Fruit fly (Drosophila melanogaster) whole organism, embryonic: ENCODE data around the gene CG43093.

Experiments used
- Ada2b ChIP-seq: fragments of 200-800 bp; sonication (Bioruptor generic); IDR thresholded peaks from 2 replicates; pipeline ENCODE4 v1.3.6; 2022; ENCODE audit warnings: missing biosample characterization, missing genetic modification characterization
- CG10654 ChIP-seq: fragments of 200-800 bp; sonication (Bioruptor generic); optimal IDR thresholded peaks from 2 replicates; lab custom pipeline; 2016; ENCODE audit warnings: missing biosample characterization, missing genetic modification characterization
- CG12071 ChIP-seq: fragments of 200-800 bp; sonication (Bioruptor generic); optimal IDR thresholded peaks from 3 replicates; lab custom pipeline; 2018; ENCODE audit warnings: missing biosample characterization, mild to moderate bottlenecking, missing genetic modification characterization
- CG12769 ChIP-seq: fragments of 200-800 bp; sonication (Bioruptor generic); optimal IDR thresholded peaks from 2 replicates; lab custom pipeline; 2019; ENCODE audit warnings: missing biosample characterization, mild to moderate bottlenecking, missing genetic modification characterization, moderate library complexity
- CG13287 ChIP-seq: fragments of 200-800 bp; sonication (Bioruptor generic); IDR thresholded peaks from 2 replicates; pipeline ENCODE4 v1.3.6; 2022; ENCODE audit warnings: missing biosample characterization, missing genetic modification characterization; ENCODE audit not compliant: partially characterized antibody
- CG15269 ChIP-seq: fragments of 200-800 bp; sonication (Bioruptor generic); optimal IDR thresholded peaks from 2 replicates; lab custom pipeline; 2018; ENCODE audit warnings: missing biosample characterization, mild to moderate bottlenecking, missing genetic modification characterization, moderate library complexity
- CG15514 ChIP-seq: fragments of 200-800 bp; sonication (Bioruptor generic); optimal IDR thresholded peaks from 3 replicates; lab custom pipeline; 2017; ENCODE audit warnings: missing biosample characterization, missing genetic modification characterization, mild to moderate bottlenecking, moderate library complexity, missing genetic modification reagents
- CG17328 ChIP-seq: fragments of 200-800 bp; sonication (Bioruptor generic); IDR thresholded peaks from 2 replicates; pipeline ENCODE4 v1.3.6; 2022; ENCODE audit warnings: missing biosample characterization, missing genetic modification characterization
- CG17802 ChIP-seq: fragments of 200-800 bp; sonication (Bioruptor generic); optimal IDR thresholded peaks from 2 replicates; lab custom pipeline; 2018; ENCODE audit warnings: missing biosample characterization, mild to moderate bottlenecking, missing genetic modification characterization, moderate library complexity
- CG1792 ChIP-seq: fragments of 200-800 bp; sonication (Bioruptor generic); optimal IDR thresholded peaks from 2 replicates; lab custom pipeline; 2016; ENCODE audit warnings: missing biosample characterization, missing genetic modification characterization
- CG18599 ChIP-seq: fragments of 200-800 bp; sonication (Bioruptor generic); optimal IDR thresholded peaks from 3 replicates; lab custom pipeline; 2017; ENCODE audit warnings: missing biosample characterization, missing genetic modification characterization, mild to moderate bottlenecking, moderate library complexity, missing genetic modification reagents
- CG2199 ChIP-seq: fragments of 200-800 bp; sonication (Bioruptor generic); IDR thresholded peaks from 3 replicates; pipeline ENCODE4 v1.3.6; 2022; ENCODE audit warnings: missing biosample characterization, missing genetic modification characterization
- CG5953 ChIP-seq: fragments of 200-800 bp; sonication (Bioruptor generic); IDR thresholded peaks from 2 replicates; pipeline ENCODE4 v1.3.6; 2022; ENCODE audit warnings: missing biosample characterization, missing genetic modification characterization
- CG7928 ChIP-seq: fragments of 200-800 bp; sonication (Bioruptor generic); optimal IDR thresholded peaks from 2 replicates; lab custom pipeline; 2017; ENCODE audit warnings: missing biosample characterization, mild to moderate bottlenecking, missing genetic modification characterization
- CHES-1-like ChIP-seq: fragments of 200-800 bp; sonication (Bioruptor generic); optimal IDR thresholded peaks from 2 replicates; lab custom pipeline; 2016; ENCODE audit warnings: missing biosample characterization, missing genetic modification characterization
- Deaf1 ChIP-seq: fragments of 200-800 bp; optimal IDR thresholded peaks from 3 replicates; lab custom pipeline; 2019; ENCODE audit warnings: missing biosample characterization, mild to moderate bottlenecking, missing genetic modification characterization, moderate library complexity
- HLH54F ChIP-seq: fragments of 200-800 bp; sonication (Bioruptor generic); optimal IDR thresholded peaks from 3 replicates; lab custom pipeline; 2016; ENCODE audit warnings: missing biosample characterization, missing genetic modification characterization
- HLHmδ ChIP-seq: fragments of 200-800 bp; sonication (Bioruptor generic); optimal IDR thresholded peaks from 2 replicates; lab custom pipeline; 2018; ENCODE audit warnings: missing biosample characterization, mild to moderate bottlenecking, missing genetic modification characterization, moderate library complexity
- Hr78 ChIP-seq, 2 experiments: fragments of 200-800 bp in 1 of 2; fragments of >200 bp in 1 of 2; sonication (Bioruptor generic) in 1 of 2; optimal IDR thresholded peaks; 2 replicates each; lab custom pipeline; 2017 to 2019; ENCODE audit warnings: missing biosample characterization in 2 of 2, missing genetic modification characterization in 2 of 2, mild to moderate bottlenecking in 1 of 2, moderate library complexity in 1 of 2
- Hsf ChIP-seq: fragments of 200-800 bp; sonication (Bioruptor generic); optimal IDR thresholded peaks from 3 replicates; lab custom pipeline; 2016; ENCODE audit warnings: missing biosample characterization, missing genetic modification characterization
- Pdp1 ChIP-seq, 2 experiments: fragments of 200-800 bp; sonication (Bioruptor generic); optimal IDR thresholded peaks; 3 replicates each; lab custom pipeline; 2016; ENCODE audit warnings: missing biosample characterization in 2 of 2, missing genetic modification characterization in 2 of 2, mild to moderate bottlenecking in 1 of 2, moderate library complexity in 1 of 2
- Rfx ChIP-seq: fragments of 200-800 bp; sonication (Bioruptor generic); IDR thresholded peaks from 2 replicates; pipeline ENCODE4 v1.3.6; 2022; ENCODE audit warnings: missing biosample characterization, missing genetic modification characterization
- Six4 ChIP-seq: fragments of 200-800 bp; sonication (Bioruptor generic); optimal IDR thresholded peaks from 2 replicates; lab custom pipeline; 2016; ENCODE audit warnings: missing biosample characterization, missing genetic modification characterization
- Trl ChIP-seq, 3 experiments: fragments of >200 bp in 2 of 3; fragments of 200-800 bp in 1 of 3; sonication (Bioruptor generic) in 1 of 3; optimal IDR thresholded peaks; 2 replicates in 1 of 3; 3 replicates in 2 of 3; lab custom pipeline; 2016 to 2017; ENCODE audit warnings: missing biosample characterization in 1 of 3, missing genetic modification characterization in 1 of 3
- abd-A ChIP-seq: fragments of 200-800 bp; sonication (Bioruptor generic); optimal IDR thresholded peaks from 3 replicates; lab custom pipeline; 2019; ENCODE audit warnings: missing biosample characterization, mild to moderate bottlenecking, missing genetic modification characterization, moderate library complexity
- btn ChIP-seq: fragments of 200-800 bp; sonication (Bioruptor generic); optimal IDR thresholded peaks from 2 replicates; lab custom pipeline; 2016; ENCODE audit warnings: missing biosample characterization, missing genetic modification characterization
- chn ChIP-seq: fragments of 200-800 bp; sonication (Bioruptor generic); optimal IDR thresholded peaks from 2 replicates; lab custom pipeline; 2016; ENCODE audit warnings: missing biosample characterization, missing genetic modification characterization
- ci ChIP-seq: fragments of 200-800 bp; sonication (Bioruptor generic); IDR thresholded peaks from 3 replicates; pipeline ENCODE4 v1.3.6; 2022; ENCODE audit warnings: missing biosample characterization, missing genetic modification characterization
- crc ChIP-seq: fragments of 200-800 bp; sonication (Bioruptor generic); optimal IDR thresholded peaks from 2 replicates; lab custom pipeline; 2016; ENCODE audit warnings: missing biosample characterization, missing genetic modification characterization
- cwo ChIP-seq: fragments of 200-800 bp; sonication (Bioruptor generic); optimal IDR thresholded peaks from 3 replicates; lab custom pipeline; 2017; ENCODE audit warnings: missing biosample characterization, missing genetic modification characterization, mild to moderate bottlenecking, moderate library complexity, missing genetic modification reagents
- en ChIP-seq: fragments of 200-800 bp; sonication (Bioruptor generic); optimal IDR thresholded peaks from 2 replicates; lab custom pipeline; 2016; ENCODE audit warnings: missing biosample characterization, missing genetic modification characterization
- ewg ChIP-seq: fragments of 200-800 bp; sonication (Bioruptor generic); optimal IDR thresholded peaks from 3 replicates; lab custom pipeline; 2017; ENCODE audit warnings: mild to moderate bottlenecking, missing biosample characterization, missing genetic modification reagents, missing genetic modification characterization
- exex ChIP-seq: fragments of 200-800 bp; sonication (Bioruptor generic); optimal IDR thresholded peaks from 4 replicates; lab custom pipeline; 2018; ENCODE audit warnings: missing biosample characterization, mild to moderate bottlenecking, missing genetic modification characterization, moderate library complexity
- ftz-f1 ChIP-seq: fragments of 200-800 bp; sonication (Bioruptor generic); optimal IDR thresholded peaks from 2 replicates; lab custom pipeline; 2016; ENCODE audit warnings: missing biosample characterization, missing genetic modification characterization
- jing ChIP-seq: fragments of 200-800 bp; sonication (Bioruptor generic); optimal IDR thresholded peaks from 2 replicates; lab custom pipeline; 2018; ENCODE audit warnings: missing biosample characterization, mild to moderate bottlenecking, missing genetic modification characterization
- mirr ChIP-seq: fragments of 200-800 bp; sonication (Bioruptor generic); optimal IDR thresholded peaks from 3 replicates; lab custom pipeline; 2018; ENCODE audit warnings: missing biosample characterization, mild to moderate bottlenecking, missing genetic modification characterization
- onecut ChIP-seq: fragments of 200-800 bp; sonication (Bioruptor generic); IDR thresholded peaks from 2 replicates; pipeline ENCODE4 v1.3.6; 2022; ENCODE audit warnings: missing biosample characterization, missing genetic modification characterization
- pros ChIP-seq: fragments of 200-800 bp; sonication (Bioruptor generic); optimal IDR thresholded peaks from 3 replicates; lab custom pipeline; 2019; ENCODE audit warnings: missing biosample characterization, mild to moderate bottlenecking, missing genetic modification characterization, moderate library complexity
- psq ChIP-seq: fragments of 200-800 bp; sonication (Bioruptor generic); optimal IDR thresholded peaks from 2 replicates; lab custom pipeline; 2017; ENCODE audit warnings: missing biosample characterization, missing genetic modification characterization
- row ChIP-seq: fragments of 200-800 bp; sonication (Bioruptor generic); IDR thresholded peaks from 3 replicates; pipeline ENCODE4 v1.3.6; 2022; ENCODE audit warnings: missing biosample characterization, missing genetic modification characterization
- sc ChIP-seq, 3 experiments: fragments of >200 bp in 2 of 3; fragments of 200-800 bp in 1 of 3; sonication (Bioruptor generic) in 1 of 3; optimal IDR thresholded peaks; 2 replicates in 2 of 3; 3 replicates in 1 of 3; lab custom pipeline; 2017; ENCODE audit warnings: mild to moderate bottlenecking in 1 of 3, missing biosample characterization in 1 of 3, missing genetic modification characterization in 1 of 3, missing genetic modification reagents in 1 of 3
- sd ChIP-seq: fragments of 200-800 bp; sonication (Bioruptor generic); optimal IDR thresholded peaks from 3 replicates; lab custom pipeline; 2018; ENCODE audit warnings: missing biosample characterization, mild to moderate bottlenecking, missing genetic modification characterization, moderate library complexity
- sens ChIP-seq: fragments of 200-800 bp; sonication (Bioruptor generic); peaks from one replicate; lab custom pipeline; 2016; ENCODE audit warnings: missing biosample characterization, missing genetic modification characterization
- sima ChIP-seq: fragments of 200-800 bp; sonication (Bioruptor generic); optimal IDR thresholded peaks from 2 replicates; lab custom pipeline; 2016; ENCODE audit warnings: missing biosample characterization, missing genetic modification characterization
- slp2 ChIP-seq: fragments of 200-800 bp; sonication (Bioruptor generic); optimal IDR thresholded peaks from 2 replicates; lab custom pipeline; 2016; ENCODE audit warnings: missing biosample characterization, missing genetic modification characterization
- so ChIP-seq: fragments of 200-800 bp; sonication (Bioruptor generic); IDR thresholded peaks from 3 replicates; pipeline ENCODE4 v1.3.6; 2022; ENCODE audit warnings: missing biosample characterization, missing genetic modification characterization
- sug ChIP-seq: fragments of 200-800 bp; optimal IDR thresholded peaks from 2 replicates; lab custom pipeline; 2019; ENCODE audit warnings: missing biosample characterization, mild to moderate bottlenecking, missing genetic modification characterization, moderate library complexity
- trem ChIP-seq: fragments of 200-800 bp; optimal IDR thresholded peaks from 3 replicates; lab custom pipeline; 2019; ENCODE audit warnings: missing biosample characterization, mild to moderate bottlenecking, missing genetic modification characterization, moderate library complexity
- tx ChIP-seq: fragments of 200-800 bp; sonication (Bioruptor generic); optimal IDR thresholded peaks from 2 replicates; lab custom pipeline; 2016; ENCODE audit warnings: missing biosample characterization, missing genetic modification characterization
- z ChIP-seq: fragments of 200-800 bp; sonication (Bioruptor generic); IDR thresholded peaks from 3 replicates; pipeline ENCODE4 v1.3.6; 2022; ENCODE audit warnings: missing biosample characterization, missing genetic modification characterization

The CG43093 gene

dm6 chr3R:22753600-22753894, 16.6 kb downstream of the CG43093 start (continued):
- TF ChIP-seq onecut (GFP tag; lab: Robert Waterston, UW) (peak; percentile 72), trem (no peak), cwo (GFP tag; lab: Kevin White, UChicago) (peak; percentile 53), CG10654 (no peak), ftz-f1 (GFP tag; lab: Kevin White, UChicago) (peak; percentile 1), sd (tag; lab: Kevin White, UChicago) (peak; percentile 85), HLHmδ (peak; percentile 50), Deaf1 (tag; lab: Kevin White, UChicago) (peak; percentile 90), en (GFP tag; lab: Kevin White, UChicago) (no peak), Six4 (no peak), Hr78 (GFP tag; optimal IDR thresholded peaks at IDR 0.05; lab: Kevin White, UChicago) (peak in 1 of 2 experiments; percentile 25), psq (no peak), Pdp1 (GFP tag; optimal IDR thresholded peaks at IDR 0.05; lab: Kevin White, UChicago) (no peak), CHES-1-like (GFP tag; lab: Kevin White, UChicago) (no peak), crc (no peak), so (GFP tag; lab: Robert Waterston, UW) (peak; percentile 65; the same call in 1 of the 3 replicates), Rfx (no peak), CG13287 (peak; percentile 43; the same call in 1 of the 2 replicates), chn (GFP tag; lab: Kevin White, UChicago) (no peak), sens (GFP tag; lab: Kevin White, UChicago) (no peak), Hsf (GFP tag; lab: Kevin White, UChicago) (no peak), ci (GFP tag; lab: Robert Waterston, UW) (no peak), CG17328 (no peak), btn (no peak), HLH54F (no peak), mirr (GFP tag; lab: Kevin White, UChicago) (peak; percentile 70), CG12769 (peak; percentile 27), abd-A (peak; percentile 44), pros (GFP tag; lab: Kevin White, UChicago) (peak; percentile 1), exex (tag; lab: Kevin White, UChicago) (no peak), CG17802 (no peak), sug (tag; lab: Kevin White, UChicago) (peak; percentile 71), slp2 (no peak), jing (GFP tag; lab: Kevin White, UChicago) (no peak), Ada2b (GFP tag; lab: Robert Waterston, UW) (no peak), CG12071 (GFP tag; lab: Kevin White, UChicago) (peak; percentile 27), CG5953 (0 out of 2 replicates have a peak, but pooled peaks have one; percentile 14), CG2199 (GFP tag; lab: Robert Waterston, UW) (0 out of 3 replicates have a peak, but pooled peaks have one; percentile 65)
- TF ChIP-seq, all 482 proteins: peak for 24

DNA sequence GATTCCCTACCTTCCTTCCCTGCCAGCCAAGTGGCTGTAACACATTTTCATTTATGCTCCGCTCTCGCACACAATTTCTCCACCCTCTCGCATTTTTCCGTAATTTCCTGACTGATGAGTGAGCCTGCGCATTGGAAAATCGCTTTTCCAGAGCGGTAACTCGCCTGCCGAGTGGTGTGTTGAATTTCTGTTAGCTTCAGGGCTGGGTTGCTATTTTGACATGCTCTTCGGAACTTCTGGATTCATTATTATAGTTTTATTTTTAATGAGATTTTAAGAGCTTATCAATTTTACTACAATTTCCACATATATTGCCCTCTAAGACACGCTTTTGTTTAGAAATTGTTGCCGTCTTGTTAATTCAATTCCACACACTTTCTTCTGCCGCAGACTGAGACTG, 17.2 kb downstream of the CG43093 start:
- no peak for TF ChIP-seq sc (optimal IDR thresholded peaks at IDR 0.05; lab: Kevin White, UChicago)
- no peak for TF ChIP-seq sc (GFP tag; optimal IDR thresholded peaks at IDR 0.05; lab: Kevin White, UChicago)
- peak; percentile 27; the same call in 1 of the 3 replicates for TF ChIP-seq row (GFP tag; lab: Robert Waterston, UW)
- TF ChIP-seq onecut (GFP tag; lab: Robert Waterston, UW), result 0 out of 2 replicates have a peak, but pooled peaks have one; percentile 28
- 0 out of 3 replicates have a peak, but pooled peaks have one; percentile 29 for TF ChIP-seq CG2199 (GFP tag; lab: Robert Waterston, UW)
- peak; percentile 37 for TF ChIP-seq sens (GFP tag; lab: Kevin White, UChicago)
- TF ChIP-seq ci (GFP tag; lab: Robert Waterston, UW), result 0 out of 3 replicates have a peak, but pooled peaks have one; percentile 9
- peak; percentile 11 for TF ChIP-seq Deaf1 (tag; lab: Kevin White, UChicago)
- TF ChIP-seq sima, result no peak
- TF ChIP-seq z (GFP tag; lab: Robert Waterston, UW), result peak; percentile 37; the same call in 1 of the 3 replicates
- peak in 1 of 2 experiments; percentile 38 for TF ChIP-seq Trl (optimal IDR thresholded peaks at IDR 0.05; lab: Kevin White, UChicago)
- TF ChIP-seq Trl (GFP tag; optimal IDR thresholded peaks at IDR 0.05; lab: Kevin White, UChicago), result no peak
- TF ChIP-seq CG1792 (GFP tag; lab: Kevin White, UChicago), result no peak
- TF ChIP-seq CG15269, result no peak
- peak; percentile 81 for TF ChIP-seq ewg
- peak; percentile 96 for TF ChIP-seq CG15514 (GFP tag; lab: Kevin White, UChicago)
- TF ChIP-seq tx (GFP tag; lab: Kevin White, UChicago), result no peak
- peak; percentile 21 for TF ChIP-seq CG18599 (GFP tag; lab: Kevin White, UChicago)
- peak; percentile 73 for TF ChIP-seq CG7928
- TF ChIP-seq, all 482 proteins: peak for 12
